Worm (Caenorhabditis elegans): ENCODE results near the gene C05E11.2.

ce11 chrX:4567110-4567509, 19.6 kb upstream of the C05E11.2 start:
- TF ChIP-seq ztf-4 (tag; optimal IDR thresholded peaks at IDR 0.05) (no peak), lin-15B (tag; optimal IDR thresholded peaks at IDR 0.05) (no peak), mab-9 (GFP tag; IDR thresholded peaks at IDR 0.05) (no peak), unc-98 (GFP tag; IDR thresholded peaks at IDR 0.05) (no peak), mdl-1 (tag; optimal IDR thresholded peaks at IDR 0.05) (no peak), unc-62 (GFP tag; optimal IDR thresholded peaks at IDR 0.05) (no peak), tbx-2 (tag; optimal IDR thresholded peaks at IDR 0.05) (no peak)

Measured in whole organism, L1 larva.